Fruit fly (Drosophila melanogaster): Measurements from ENCODE around the gene ND-51.
A peak's percentile ranks its signal among the peaks of the same experiment; 100 is the strongest.

Gene ND-51

DNA sequence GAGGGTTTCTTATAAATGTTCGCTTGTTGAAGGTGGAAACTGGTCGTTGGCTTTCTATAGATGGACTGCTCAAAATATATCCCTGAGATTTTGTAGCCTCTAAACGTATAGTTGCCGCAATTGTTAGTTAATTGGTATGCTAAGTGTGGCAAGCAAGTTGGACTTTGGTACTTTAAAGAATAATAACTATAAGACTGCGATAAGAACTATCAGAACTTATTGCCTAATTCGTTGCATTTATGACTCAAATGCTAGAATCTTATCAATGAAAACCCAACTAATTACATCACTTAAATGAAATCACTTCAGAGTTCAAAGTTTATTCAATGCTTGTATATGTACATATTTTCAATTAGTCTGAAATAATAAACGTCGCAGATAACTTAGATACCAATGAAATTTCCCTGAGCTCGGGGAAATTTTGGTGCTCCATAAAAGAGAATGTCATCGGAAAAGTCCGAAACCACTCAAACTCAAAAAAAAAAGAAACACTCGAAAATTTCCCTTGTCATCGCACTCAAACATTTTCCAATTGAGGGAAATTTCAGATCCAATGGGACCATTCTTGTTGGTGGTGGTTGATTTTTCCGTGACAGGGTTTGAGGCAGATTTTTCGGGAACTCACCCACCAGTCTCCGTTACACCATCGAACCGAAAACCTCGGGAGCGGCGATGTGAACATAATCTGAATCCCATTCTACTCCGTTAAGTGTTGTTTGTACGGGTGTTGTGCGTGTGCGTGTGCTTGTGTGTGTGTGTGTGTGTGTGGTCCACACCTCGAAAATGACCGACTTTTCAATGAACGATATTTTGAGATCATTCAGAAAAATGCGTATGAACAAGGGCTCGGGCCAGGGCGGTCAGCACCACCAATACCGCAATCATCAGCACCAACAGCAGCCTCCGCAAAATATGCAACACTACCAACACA is 28.5 kb upstream of the ND-51 start, which contains the start of gene CG45075 (continued):
- 0 out of 3 replicates have a peak, but pooled peaks have one; percentile 37 for TF ChIP-seq CG34422 (GFP tag; IDR thresholded peaks at IDR 0.05)
- TF ChIP-seq Dref (GFP tag; IDR thresholded peaks at IDR 0.05): no peak
- no peak for TF ChIP-seq Ptx1 (GFP tag; IDR thresholded peaks at IDR 0.05)
- peak; percentile 74 for TF ChIP-seq HLHmδ (GFP tag; optimal IDR thresholded peaks at IDR 0.05)
- TF ChIP-seq CG14441 (GFP tag; IDR thresholded peaks at IDR 0.05): no peak
- TF ChIP-seq ase (GFP tag; IDR thresholded peaks at IDR 0.05): no peak
- TF ChIP-seq ham (GFP tag; IDR thresholded peaks at IDR 0.05): no peak
- no peak for TF ChIP-seq peb (GFP tag; IDR thresholded peaks at IDR 0.05)
- TF ChIP-seq NfI (GFP tag; optimal IDR thresholded peaks at IDR 0.05): no peak
- no peak for TF ChIP-seq CrebB (tag; optimal IDR thresholded peaks at IDR 0.05)
- TF ChIP-seq ewg (GFP tag; optimal IDR thresholded peaks at IDR 0.05): peak; percentile 17
- TF ChIP-seq Nf-YC (tag; optimal IDR thresholded peaks at IDR 0.05): no peak
- no peak for TF ChIP-seq Chrac-16 (GFP tag; optimal IDR thresholded peaks at IDR 0.05)
- no peak for TF ChIP-seq CG33213 (GFP tag; optimal IDR thresholded peaks at IDR 0.05)
- no peak for TF ChIP-seq C15 (GFP tag; IDR thresholded peaks at IDR 0.05)
- TF ChIP-seq wor (GFP tag; IDR thresholded peaks at IDR 0.05): no peak
- TF ChIP-seq Fer2 (tag; optimal IDR thresholded peaks at IDR 0.05): no peak
- TF ChIP-seq bsh (GFP tag; optimal IDR thresholded peaks at IDR 0.05): peak in 1 of 2 experiments; percentile 23
- no peak for TF ChIP-seq CG1832 (GFP tag; optimal IDR thresholded peaks at IDR 0.05)
- TF ChIP-seq mld (GFP tag; IDR thresholded peaks at IDR 0.05; ENCODE audit: partially characterized antibody): no peak
- peak; percentile 87; the same call in 1 of the 2 replicates for TF ChIP-seq chm (GFP tag; IDR thresholded peaks at IDR 0.05)
- TF ChIP-seq CG31388 (GFP tag; optimal IDR thresholded peaks at IDR 0.05): no peak
- peak; percentile 19 for TF ChIP-seq scrt (GFP tag; optimal IDR thresholded peaks at IDR 0.05)
- no peak for TF ChIP-seq emc (GFP tag; optimal IDR thresholded peaks at IDR 0.05)
- peak in 1 of 2 experiments; percentile 93 for TF ChIP-seq insv (GFP tag; optimal IDR thresholded peaks at IDR 0.05)
- TF ChIP-seq CG13894 (tag; optimal IDR thresholded peaks at IDR 0.05): peak; percentile 79
- TF ChIP-seq pan (optimal IDR thresholded peaks at IDR 0.05): no peak
- no peak for TF ChIP-seq pan (GFP tag; optimal IDR thresholded peaks at IDR 0.05 in 1 of 2, IDR thresholded peaks at IDR 0.05 in 1 of 2)
- TF ChIP-seq CG4360 (GFP tag; IDR thresholded peaks at IDR 0.05): no peak
- TF ChIP-seq CG1529 (GFP tag; optimal IDR thresholded peaks at IDR 0.05): no peak
- TF ChIP-seq CG2199 (GFP tag; IDR thresholded peaks at IDR 0.05): 0 out of 3 replicates have a peak, but pooled peaks have one; percentile 11
- TF ChIP-seq CG11723 (GFP tag; optimal IDR thresholded peaks at IDR 0.05): no peak
- TF ChIP-seq hb (GFP tag; IDR thresholded peaks at IDR 0.05; ENCODE audit: partially characterized antibody): no peak
- TF ChIP-seq CG17829 (tag; optimal IDR thresholded peaks at IDR 0.05): peak; percentile 23
- TF ChIP-seq slbo (GFP tag; IDR thresholded peaks at IDR 0.05): no peak
- no peak for TF ChIP-seq al (GFP tag; IDR thresholded peaks at IDR 0.05)
- TF ChIP-seq Abd-B (GFP tag; optimal IDR thresholded peaks at IDR 0.05): no peak
- TF ChIP-seq CG1233 (GFP tag; optimal IDR thresholded peaks at IDR 0.05): no peak
- no peak for TF ChIP-seq CG3847 (GFP tag; IDR thresholded peaks at IDR 0.05)
- no peak for TF ChIP-seq Atf3 (GFP tag; optimal IDR thresholded peaks at IDR 0.05)
- TF ChIP-seq CG4617 (GFP tag; optimal IDR thresholded peaks at IDR 0.05; ENCODE audit: borderline replicate concordance): no peak
- TF ChIP-seq HLH3B (GFP tag; IDR thresholded peaks at IDR 0.05): no peak; the same call in 1 of the 2 replicates
- TF ChIP-seq fd3F (GFP tag; optimal IDR thresholded peaks at IDR 0.05): no peak
- TF ChIP-seq fd96Cb (tag; optimal IDR thresholded peaks at IDR 0.05): no peak
- TF ChIP-seq Scr (GFP tag; IDR thresholded peaks at IDR 0.05; ENCODE audit: partially characterized antibody): peak; percentile 27; the same call in 1 of the 2 replicates
- TF ChIP-seq z (GFP tag; IDR thresholded peaks at IDR 0.05): peak; percentile 97
- no peak for TF ChIP-seq kay (GFP tag; optimal IDR thresholded peaks at IDR 0.05)
- peak; percentile 10 for TF ChIP-seq HmgZ (tag; optimal IDR thresholded peaks at IDR 0.05)
- no peak for TF ChIP-seq Neu2 (GFP tag; optimal IDR thresholded peaks at IDR 0.05; ENCODE audit: borderline replicate concordance)
